Worm (Caenorhabditis elegans): Measurements from ENCODE around the gene glb-19.
A peak's percentile ranks its signal among the peaks of the same experiment; 100 is the strongest.

The glb-19 gene

DNA sequence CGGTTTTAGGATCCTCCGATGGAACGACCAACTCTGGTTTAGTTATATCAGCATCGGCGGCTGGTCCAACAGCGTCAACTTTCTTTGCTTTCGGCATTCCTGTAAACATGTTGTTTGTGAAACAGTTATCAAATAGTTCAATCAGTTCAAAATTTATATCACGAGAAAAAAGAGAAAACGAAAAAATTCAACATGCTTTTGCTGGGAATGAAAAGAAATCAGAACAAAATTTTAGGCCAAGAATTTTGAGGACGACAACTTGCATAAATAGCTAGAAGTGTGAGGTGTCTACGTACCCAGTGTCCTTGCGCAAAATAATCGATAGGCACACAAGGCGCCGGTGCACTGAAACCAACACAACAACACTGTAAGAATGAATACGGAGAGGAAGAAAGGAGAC lies 26.4 kb upstream of the glb-19 start, which contains the start of gene K08C7.4:
Gene K08C7.4 (minus strand): TSS at position 101 of the 400 bp plus-strand sequence.
- TF ChIP-seq elt-3 (tag; optimal IDR thresholded peaks at IDR 0.05) (no peak), fkh-2 (tag; optimal IDR thresholded peaks at IDR 0.05) (no peak), ztf-11 (tag; optimal IDR thresholded peaks at IDR 0.05) (no peak), mml-1 (tag; optimal IDR thresholded peaks at IDR 0.05) (no peak), pha-4 (tag; optimal IDR thresholded peaks at IDR 0.05) (no peak), pqm-1 (tag; optimal IDR thresholded peaks at IDR 0.05) (no peak), nhr-237 (tag; optimal IDR thresholded peaks at IDR 0.05) (no peak), nhr-77 (tag; optimal IDR thresholded peaks at IDR 0.05) (no peak), nhr-28 (tag; optimal IDR thresholded peaks at IDR 0.05) (no peak), mdl-1 (tag; optimal IDR thresholded peaks at IDR 0.05) (no peak)

DNA sequence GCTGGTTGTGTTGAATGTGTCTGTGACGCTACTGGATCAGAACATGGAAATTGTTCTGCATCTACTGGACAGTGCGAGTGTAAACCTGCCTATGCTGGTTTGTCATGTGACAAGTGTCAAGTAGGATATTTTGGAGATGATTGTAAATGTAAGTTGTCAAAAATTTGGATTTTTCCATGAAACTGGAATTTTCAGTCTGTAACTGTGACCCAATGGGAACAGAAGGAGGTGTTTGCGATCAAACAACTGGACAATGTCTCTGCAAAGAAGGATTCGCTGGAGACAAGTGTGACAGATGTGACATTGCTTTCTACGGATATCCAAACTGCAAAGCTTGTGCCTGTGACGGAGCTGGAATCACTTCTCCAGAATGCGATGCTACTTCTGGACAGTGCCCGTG lies 14.6 kb upstream of the glb-19 start:
- TF ChIP-seq nhr-28 (tag; optimal IDR thresholded peaks at IDR 0.05), result no peak
- no peak for TF ChIP-seq nhr-23 (tag; optimal IDR thresholded peaks at IDR 0.05)
- no peak for TF ChIP-seq hmg-11 (tag; optimal IDR thresholded peaks at IDR 0.05)
- TF ChIP-seq nhr-25 (tag; optimal IDR thresholded peaks at IDR 0.05), result no peak
- TF ChIP-seq zag-1 (tag; optimal IDR thresholded peaks at IDR 0.05), result no peak

DNA sequence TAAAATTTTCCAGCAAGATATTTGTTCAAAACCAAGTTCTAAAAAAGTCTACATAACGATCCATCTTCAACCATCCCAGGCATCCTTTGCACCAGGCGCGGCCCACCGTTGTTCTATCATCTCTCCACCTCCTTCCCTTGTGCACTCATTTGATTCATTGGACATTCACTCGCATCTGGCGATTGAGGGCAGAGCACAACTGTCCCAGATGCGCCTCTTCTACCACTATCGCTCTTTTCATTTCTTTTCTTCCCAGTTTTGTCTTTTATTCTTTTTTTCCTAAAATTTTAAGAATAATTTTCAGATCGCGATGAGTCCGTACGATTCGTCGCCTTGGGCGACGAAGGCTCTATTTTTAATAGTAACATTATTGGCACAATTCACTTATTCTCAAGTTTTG lies 12.6 kb upstream of the glb-19 start, which contains the start of gene epi-1:
Gene epi-1 (plus strand): TSS at position 301 of the 400 bp plus-strand sequence.
- TF ChIP-seq ama-1 (optimal IDR thresholded peaks at IDR 0.05) (no peak), nhr-77 (tag; optimal IDR thresholded peaks at IDR 0.05) (no peak), egl-27 (tag; optimal IDR thresholded peaks at IDR 0.05) (no peak), ztf-11 (tag; optimal IDR thresholded peaks at IDR 0.05) (no peak), ceh-28 (tag; optimal IDR thresholded peaks at IDR 0.05) (no peak), nhr-11 (tag; optimal IDR thresholded peaks at IDR 0.05) (no peak)

DNA sequence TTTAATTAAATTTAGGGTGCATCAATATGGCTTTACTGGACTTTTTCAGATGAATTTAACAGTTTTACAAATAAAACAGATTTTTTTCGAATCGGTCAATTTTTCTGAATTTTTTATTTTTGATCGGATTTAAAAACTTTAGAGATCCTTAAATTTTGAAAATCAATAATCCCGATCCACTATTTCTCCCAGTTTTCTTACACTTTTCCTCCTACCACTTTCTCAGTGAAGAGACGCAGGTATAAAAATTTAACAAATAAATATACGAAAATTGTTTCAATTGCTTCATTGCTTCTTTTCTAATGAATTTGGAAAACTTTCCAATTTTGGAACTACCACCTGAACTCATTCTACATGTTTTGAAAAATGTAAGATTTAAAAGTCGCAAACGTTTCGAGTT lies 10.2 kb upstream of the glb-19 start, which contains the start of gene K08C7.7:
Gene K08C7.7 (plus strand): TSS at position 301 of the 400 bp plus-strand sequence.
- TF ChIP-seq egl-5 (tag; optimal IDR thresholded peaks at IDR 0.05), result no peak
- no peak for TF ChIP-seq fkh-10 (GFP tag; optimal IDR thresholded peaks at IDR 0.05)
- TF ChIP-seq unc-62 (GFP tag; optimal IDR thresholded peaks at IDR 0.05), result no peak
- TF ChIP-seq nhr-43 (tag; optimal IDR thresholded peaks at IDR 0.05; ENCODE audit: poor library complexity, severe bottlenecking), result no peak
- TF ChIP-seq nhr-67 (tag; optimal IDR thresholded peaks at IDR 0.05), result no peak
- TF ChIP-seq nhr-12 (tag; optimal IDR thresholded peaks at IDR 0.05), result no peak
- no peak for TF ChIP-seq eor-1 (tag; optimal IDR thresholded peaks at IDR 0.05)
- TF ChIP-seq sea-2 (GFP tag; optimal IDR thresholded peaks at IDR 0.05), result no peak
- TF ChIP-seq jun-1 (tag; optimal IDR thresholded peaks at IDR 0.05), result no peak
- no peak for TF ChIP-seq pqm-1 (tag; optimal IDR thresholded peaks at IDR 0.05)
- no peak for TF ChIP-seq nhr-25 (tag; optimal IDR thresholded peaks at IDR 0.05)
- TF ChIP-seq ceh-9 (tag; optimal IDR thresholded peaks at IDR 0.05), result no peak
- TF ChIP-seq ZK546.5 (tag; optimal IDR thresholded peaks at IDR 0.05), result no peak
- no peak for TF ChIP-seq elt-3 (tag; optimal IDR thresholded peaks at IDR 0.05)
- no peak for TF ChIP-seq nhr-28 (tag; optimal IDR thresholded peaks at IDR 0.05)
- no peak for TF ChIP-seq skn-1 (tag; optimal IDR thresholded peaks at IDR 0.05)
- no peak for TF ChIP-seq mdl-1 (tag; optimal IDR thresholded peaks at IDR 0.05)
- TF ChIP-seq snpc-4 (tag; optimal IDR thresholded peaks at IDR 0.05), result no peak
- no peak for TF ChIP-seq tbx-2 (tag; optimal IDR thresholded peaks at IDR 0.05)

DNA sequence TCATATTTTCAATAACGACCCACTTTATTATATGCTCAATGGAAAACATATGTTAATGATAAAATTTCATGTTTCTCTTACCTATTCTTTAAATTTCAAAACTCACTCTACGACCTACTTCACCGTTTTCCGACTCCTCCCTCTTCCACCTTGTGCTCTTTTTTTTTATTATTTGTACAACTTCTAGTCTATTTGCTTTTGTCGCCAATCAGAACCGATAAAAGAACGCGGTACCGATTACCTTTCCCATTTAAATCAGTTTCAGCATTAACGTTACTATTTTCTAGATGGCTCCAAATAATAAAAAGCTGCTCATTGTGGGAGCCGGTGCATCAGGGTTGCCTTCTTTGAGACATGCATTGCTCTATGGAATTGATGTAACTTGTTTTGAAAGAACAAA lies 7.8 kb upstream of the glb-19 start, which contains the start of gene fmo-1:
Gene fmo-1 (plus strand): TSS at position 98 of the 400 bp plus-strand sequence.
- TF ChIP-seq nhr-28 (tag; optimal IDR thresholded peaks at IDR 0.05) (no peak), lsy-12 (tag; optimal IDR thresholded peaks at IDR 0.05) (no peak), pqm-1 (tag; optimal IDR thresholded peaks at IDR 0.05) (peak; percentile 66), lin-39 (tag; optimal IDR thresholded peaks at IDR 0.05) (no peak), hmg-11 (tag; optimal IDR thresholded peaks at IDR 0.05) (no peak), elt-3 (tag; optimal IDR thresholded peaks at IDR 0.05) (no peak), nhr-23 (tag; optimal IDR thresholded peaks at IDR 0.05) (no peak), skn-1 (tag; optimal IDR thresholded peaks at IDR 0.05) (no peak), nfya-1 (tag; optimal IDR thresholded peaks at IDR 0.05; ENCODE audit: insufficient read depth) (no peak), pha-4 (tag; optimal IDR thresholded peaks at IDR 0.05) (no peak), elt-2 (tag; optimal IDR thresholded peaks at IDR 0.05) (peak; percentile 57)

Measured in whole organism, L3 larva.